Fruit fly (Drosophila melanogaster) whole organism, embryonic: Measurements from ENCODE around the gene wapl.
A peak's percentile ranks its signal among the peaks of the same experiment; 100 is the strongest.

ENCODE experiments used
- Abd-B ChIP-seq: fragments of 200-800 bp; sonication (Bioruptor generic); optimal IDR thresholded peaks from 2 replicates; lab custom pipeline; 2018; ENCODE audit warnings: missing biosample characterization, mild to moderate bottlenecking, missing genetic modification characterization, moderate library complexity
- Asciz ChIP-seq: fragments of 200-800 bp; sonication (Bioruptor generic); optimal IDR thresholded peaks from 2 replicates; lab custom pipeline; 2017; ENCODE audit warnings: missing biosample characterization, mild to moderate bottlenecking, missing genetic modification characterization, missing genetic modification reagents
- CG10321 ChIP-seq: fragments of 200-800 bp; sonication (Bioruptor generic); IDR thresholded peaks from 2 replicates; pipeline ENCODE4 v1.3.6; 2022; ENCODE audit warnings: missing biosample characterization, missing genetic modification characterization
- CG10565 ChIP-seq: fragments of 200-800 bp; sonication (Bioruptor generic); optimal IDR thresholded peaks from 3 replicates; lab custom pipeline; 2016; ENCODE audit warnings: missing biosample characterization, mild to moderate bottlenecking, missing genetic modification characterization
- CG12769 ChIP-seq: fragments of 200-800 bp; sonication (Bioruptor generic); optimal IDR thresholded peaks from 2 replicates; lab custom pipeline; 2019; ENCODE audit warnings: missing biosample characterization, mild to moderate bottlenecking, missing genetic modification characterization, moderate library complexity
- CG13624 ChIP-seq: fragments of 200-800 bp; sonication (Bioruptor generic); optimal IDR thresholded peaks from 2 replicates; lab custom pipeline; 2016; ENCODE audit warnings: missing biosample characterization, missing genetic modification characterization
- CG14441 ChIP-seq: fragments of 200-800 bp; sonication (Bioruptor generic); IDR thresholded peaks from 2 replicates; pipeline ENCODE4 v1.3.6; 2022; ENCODE audit warnings: missing biosample characterization, missing genetic modification characterization
- CG14860 ChIP-seq: fragments of 200-800 bp; sonication (Bioruptor generic); IDR thresholded peaks from 3 replicates; pipeline ENCODE4 v1.3.6; 2022; ENCODE audit warnings: missing biosample characterization, missing genetic modification characterization; ENCODE audit not compliant: partially characterized antibody
- CG1529 ChIP-seq: fragments of 200-800 bp; sonication (Bioruptor generic); optimal IDR thresholded peaks from 3 replicates; lab custom pipeline; 2018; ENCODE audit warnings: missing biosample characterization, missing genetic modification characterization
- CG15514 ChIP-seq: fragments of 200-800 bp; sonication (Bioruptor generic); optimal IDR thresholded peaks from 3 replicates; lab custom pipeline; 2017; ENCODE audit warnings: missing biosample characterization, missing genetic modification characterization, mild to moderate bottlenecking, moderate library complexity, missing genetic modification reagents
- CG16779 ChIP-seq: fragments of 200-800 bp; sonication (Bioruptor generic); IDR thresholded peaks from 2 replicates; pipeline ENCODE4 v1.3.6; 2022; ENCODE audit warnings: missing biosample characterization, missing genetic modification characterization
- CG2202 ChIP-seq: fragments of 200-800 bp; sonication (Bioruptor generic); optimal IDR thresholded peaks from 2 replicates; lab custom pipeline; 2018; ENCODE audit warnings: missing biosample characterization, mild to moderate bottlenecking, missing genetic modification characterization
- CG2889 ChIP-seq: fragments of 200-800 bp; sonication (Bioruptor generic); IDR thresholded peaks from 3 replicates; pipeline ENCODE4 v1.3.6; 2022; ENCODE audit warnings: missing biosample characterization, missing genetic modification characterization
- CG4730 ChIP-seq: fragments of 200-800 bp; sonication (Bioruptor generic); IDR thresholded peaks from 2 replicates; pipeline ENCODE4 v1.3.6; 2022; ENCODE audit warnings: missing biosample characterization, missing genetic modification characterization
- CG6175 ChIP-seq: fragments of 200-800 bp; sonication (Bioruptor generic); IDR thresholded peaks from 3 replicates; pipeline ENCODE4 v1.3.6; 2022; ENCODE audit warnings: missing biosample characterization, missing genetic modification characterization
- CG6272 ChIP-seq: fragments of 200-800 bp; sonication (Bioruptor generic); IDR thresholded peaks from 2 replicates; pipeline ENCODE4 v1.3.6; 2022; ENCODE audit warnings: missing biosample characterization, missing genetic modification characterization
- CG6791 ChIP-seq: fragments of 200-800 bp; sonication (Bioruptor generic); IDR thresholded peaks from 3 replicates; pipeline ENCODE4 v1.3.6; 2022; ENCODE audit warnings: missing biosample characterization, missing genetic modification characterization; ENCODE audit not compliant: partially characterized antibody
- CG7372 ChIP-seq: fragments of 200-800 bp; sonication (Bioruptor generic); IDR thresholded peaks from 2 replicates; pipeline ENCODE4 v1.3.6; 2022; ENCODE audit warnings: missing biosample characterization, missing genetic modification characterization
- CG7928 ChIP-seq: fragments of 200-800 bp; sonication (Bioruptor generic); optimal IDR thresholded peaks from 2 replicates; lab custom pipeline; 2017; ENCODE audit warnings: missing biosample characterization, mild to moderate bottlenecking, missing genetic modification characterization
- CG7963 ChIP-seq: fragments of 200-800 bp; sonication (Bioruptor generic); IDR thresholded peaks from 3 replicates; pipeline ENCODE4 v1.3.6; 2022; ENCODE audit warnings: missing biosample characterization, missing genetic modification characterization; ENCODE audit not compliant: partially characterized antibody
- D19B ChIP-seq: fragments of 200-800 bp; sonication (Bioruptor generic); optimal IDR thresholded peaks from 2 replicates; lab custom pipeline; 2017; ENCODE audit warnings: missing biosample characterization, mild to moderate bottlenecking, missing genetic modification characterization
- Dek ChIP-seq: fragments of 200-800 bp; sonication (Bioruptor generic); optimal IDR thresholded peaks from 3 replicates; lab custom pipeline; 2019; ENCODE audit warnings: missing biosample characterization, mild to moderate bottlenecking, missing genetic modification characterization, moderate library complexity
- Dip3 ChIP-seq: fragments of 200-800 bp; sonication (Bioruptor generic); optimal IDR thresholded peaks from 3 replicates; lab custom pipeline; 2016; ENCODE audit warnings: missing biosample characterization, missing genetic modification characterization
- E2f1 ChIP-seq: fragments of 200-800 bp; sonication (Bioruptor generic); IDR thresholded peaks from 2 replicates; pipeline ENCODE4 v1.3.6; 2022; ENCODE audit warnings: missing biosample characterization, missing genetic modification characterization
- Lim3 ChIP-seq: fragments of 200-800 bp; sonication (Bioruptor generic); IDR thresholded peaks from 2 replicates; pipeline ENCODE4 v1.3.6; 2022; ENCODE audit warnings: missing biosample characterization, missing genetic modification characterization
- NFAT ChIP-seq: fragments of 200-800 bp; sonication (Bioruptor generic); IDR thresholded peaks from 2 replicates; pipeline ENCODE4 v1.3.6; 2022; ENCODE audit warnings: missing biosample characterization, missing genetic modification characterization
- Rfx ChIP-seq: fragments of 200-800 bp; sonication (Bioruptor generic); IDR thresholded peaks from 2 replicates; pipeline ENCODE4 v1.3.6; 2022; ENCODE audit warnings: missing biosample characterization, missing genetic modification characterization
- YL-1 ChIP-seq: fragments of 200-800 bp; sonication (Bioruptor generic); optimal IDR thresholded peaks from 3 replicates; lab custom pipeline; 2017; ENCODE audit warnings: missing biosample characterization, mild to moderate bottlenecking, missing genetic modification characterization
- ap ChIP-seq: fragments of 200-800 bp; sonication (Bioruptor generic); IDR thresholded peaks from 2 replicates; pipeline ENCODE4 v1.3.6; 2022; ENCODE audit warnings: missing biosample characterization, missing genetic modification characterization
- bbx ChIP-seq: fragments of 200-800 bp; sonication (Bioruptor generic); IDR thresholded peaks from 2 replicates; pipeline ENCODE4 v1.3.6; 2022; ENCODE audit warnings: missing biosample characterization, missing genetic modification characterization; ENCODE audit not compliant: partially characterized antibody
- bcd ChIP-seq: fragments of 200-800 bp; sonication (Bioruptor generic); optimal IDR thresholded peaks from 2 replicates; lab custom pipeline; 2017; ENCODE audit warnings: missing biosample characterization, mild to moderate bottlenecking, missing genetic modification characterization
- bsh ChIP-seq, 2 experiments: fragments of 200-800 bp; sonication (Bioruptor generic); optimal IDR thresholded peaks; 2 replicates each; lab custom pipeline; 2017 to 2018; ENCODE audit warnings: mild to moderate bottlenecking in 2 of 2, missing biosample characterization in 2 of 2, missing genetic modification characterization in 2 of 2, moderate library complexity in 1 of 2
- cas ChIP-seq: fragments of 200-800 bp; sonication (Bioruptor generic); IDR thresholded peaks from 2 replicates; pipeline ENCODE4 v1.3.6; 2022; ENCODE audit warnings: missing biosample characterization, missing genetic modification characterization
- crp ChIP-seq, 2 experiments: fragments of 200-800 bp; sonication (Bioruptor generic); optimal IDR thresholded peaks; 2 replicates in 1 of 2; 3 replicates in 1 of 2; lab custom pipeline; 2017; ENCODE audit warnings: missing biosample characterization in 2 of 2, missing genetic modification characterization in 2 of 2, mild to moderate bottlenecking in 1 of 2, moderate library complexity in 1 of 2
- dati ChIP-seq: fragments of 200-800 bp; sonication (Bioruptor generic); IDR thresholded peaks from 2 replicates; pipeline ENCODE4 v1.3.6; 2022; ENCODE audit warnings: missing biosample characterization, missing genetic modification characterization
- eve ChIP-seq, 2 experiments: fragments of >200 bp; optimal IDR thresholded peaks; 2 replicates each; lab custom pipeline; 2017; ENCODE audit warnings: missing biosample characterization in 2 of 2, missing genetic modification characterization in 2 of 2
- gem ChIP-seq: fragments of 200-800 bp; sonication (Bioruptor generic); optimal IDR thresholded peaks from 2 replicates; lab custom pipeline; 2019; ENCODE audit warnings: missing biosample characterization, mild to moderate bottlenecking, missing genetic modification characterization, moderate library complexity
- gro ChIP-seq: fragments of 200-800 bp; sonication (Bioruptor generic); optimal IDR thresholded peaks from 2 replicates; lab custom pipeline; 2016; ENCODE audit warnings: missing biosample characterization, missing genetic modification characterization
- insv ChIP-seq, 2 experiments: fragments of 200-800 bp; sonication (Bioruptor generic); optimal IDR thresholded peaks; 3 replicates each; lab custom pipeline; 2016 to 2018; ENCODE audit warnings: missing biosample characterization in 2 of 2, missing genetic modification characterization in 2 of 2
- inv ChIP-seq: fragments of 200-800 bp; sonication (Bioruptor generic); IDR thresholded peaks from 2 replicates; pipeline ENCODE4 v1.3.6; 2022; ENCODE audit warnings: missing biosample characterization, missing genetic modification characterization; ENCODE audit not compliant: partially characterized antibody
- kah ChIP-seq: fragments of 200-800 bp; sonication (Bioruptor generic); optimal IDR thresholded peaks from 2 replicates; lab custom pipeline; 2018; ENCODE audit warnings: missing biosample characterization, mild to moderate bottlenecking, missing genetic modification characterization
- maf-S ChIP-seq: fragments of 200-800 bp; sonication (Bioruptor generic); optimal IDR thresholded peaks from 2 replicates; lab custom pipeline; 2016; ENCODE audit warnings: missing biosample characterization, missing genetic modification characterization
- nom ChIP-seq: fragments of 200-800 bp; sonication (Bioruptor generic); optimal IDR thresholded peaks from 2 replicates; lab custom pipeline; 2017; ENCODE audit warnings: missing biosample characterization, missing genetic modification characterization, mild to moderate bottlenecking, moderate library complexity, missing genetic modification reagents
- pros ChIP-seq: fragments of 200-800 bp; sonication (Bioruptor generic); optimal IDR thresholded peaks from 3 replicates; lab custom pipeline; 2019; ENCODE audit warnings: missing biosample characterization, mild to moderate bottlenecking, missing genetic modification characterization, moderate library complexity
- pzg ChIP-seq: fragments of 200-800 bp; sonication (Bioruptor generic); optimal IDR thresholded peaks from 3 replicates; lab custom pipeline; 2018; ENCODE audit warnings: missing biosample characterization, mild to moderate bottlenecking, missing genetic modification characterization, moderate library complexity
- repo ChIP-seq: fragments of 200-800 bp; sonication (Bioruptor generic); optimal IDR thresholded peaks from 2 replicates; lab custom pipeline; 2016; ENCODE audit warnings: missing biosample characterization, missing genetic modification characterization
- slou ChIP-seq: fragments of 200-800 bp; sonication (Bioruptor generic); optimal IDR thresholded peaks from 3 replicates; lab custom pipeline; 2016; ENCODE audit warnings: missing biosample characterization, missing genetic modification characterization
- trem ChIP-seq: fragments of 200-800 bp; optimal IDR thresholded peaks from 3 replicates; lab custom pipeline; 2019; ENCODE audit warnings: missing biosample characterization, mild to moderate bottlenecking, missing genetic modification characterization, moderate library complexity
- twi ChIP-seq: fragments of 200-800 bp; optimal IDR thresholded peaks from 2 replicates; lab custom pipeline; 2019; ENCODE audit warnings: missing biosample characterization, mild to moderate bottlenecking, missing genetic modification characterization, moderate library complexity
- wek ChIP-seq: fragments of 200-800 bp; sonication (Bioruptor generic); optimal IDR thresholded peaks from 3 replicates; lab custom pipeline; 2018; ENCODE audit warnings: missing biosample characterization, mild to moderate bottlenecking, missing genetic modification characterization, moderate library complexity

Gene wapl

DNA sequence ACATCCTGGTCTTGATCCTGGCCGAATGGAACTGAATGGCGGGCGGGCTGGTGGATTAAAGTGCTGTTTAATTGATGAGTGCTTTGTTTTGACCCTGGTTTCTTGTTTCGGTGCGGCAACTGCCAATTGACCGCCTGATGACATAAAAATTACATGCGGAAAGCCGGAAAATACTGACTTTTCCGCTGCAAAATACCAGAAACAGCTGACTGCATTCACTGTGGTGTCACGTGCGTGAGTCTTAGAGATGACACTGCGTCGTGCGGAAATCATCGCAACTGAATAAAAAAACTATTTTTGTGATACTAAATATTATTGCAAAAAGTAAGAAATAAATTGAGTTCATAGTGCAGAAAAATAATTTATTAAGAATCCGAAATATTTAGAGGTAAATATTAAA is 9.3 kb downstream of the wapl start, which contains the start of gene bcn92 (continued):
- TF ChIP-seq E2f1 (no peak), Asciz (GFP tag; lab: Kevin White, UChicago) (no peak), CG10565 (GFP tag; lab: Kevin White, UChicago) (no peak), NFAT (GFP tag; lab: Robert Waterston, UW) (no peak), nom (no peak), CG7928 (GFP tag; lab: Kevin White, UChicago) (no peak), CG6791 (GFP tag; lab: Robert Waterston, UW) (peak; percentile 95), trem (tag; lab: Kevin White, UChicago) (peak; percentile 32), CG7372 (no peak), D19B (GFP tag; lab: Kevin White, UChicago) (no peak), insv (GFP tag; optimal IDR thresholded peaks at IDR 0.05; lab: Kevin White, UChicago) (peak in 1 of 2 experiments; percentile 84), Lim3 (no peak), dati (GFP tag; lab: Robert Waterston, UW) (no peak), cas (GFP tag; lab: Robert Waterston, UW) (0 out of 2 replicates have a peak, but pooled peaks have one; percentile 23), Dek (tag; lab: Kevin White, UChicago) (peak; percentile 16), twi (tag; lab: Kevin White, UChicago) (no peak), ap (GFP tag; lab: Robert Waterston, UW) (no peak), bbx (peak; percentile 97), bcd (GFP tag; lab: Kevin White, UChicago) (no peak), CG6175 (GFP tag; lab: Robert Waterston, UW) (no peak), pros (GFP tag; lab: Kevin White, UChicago) (no peak), wek (GFP tag; lab: Kevin White, UChicago) (no peak), Dip3 (GFP tag; lab: Kevin White, UChicago) (peak; percentile 23), CG6272 (GFP tag; lab: Robert Waterston, UW) (peak; percentile 31; the same call in 1 of the 2 replicates), eve (GFP tag; optimal IDR thresholded peaks at IDR 0.05; lab: Kevin White, UChicago) (no peak), Abd-B (GFP tag; lab: Kevin White, UChicago) (peak; percentile 7), YL-1 (GFP tag; lab: Kevin White, UChicago) (peak; percentile 23), CG2889 (GFP tag; lab: Robert Waterston, UW) (no peak), CG13624 (GFP tag; lab: Kevin White, UChicago) (peak; percentile 58), CG1529 (GFP tag; lab: Kevin White, UChicago) (no peak), bsh (GFP tag; optimal IDR thresholded peaks at IDR 0.05; lab: Kevin White, UChicago) (peak in 1 of 2 experiments; percentile 16), kah (GFP tag; lab: Kevin White, UChicago) (no peak), repo (GFP tag; lab: Kevin White, UChicago) (no peak), crp (GFP tag; optimal IDR thresholded peaks at IDR 0.05; lab: Kevin White, UChicago) (peak; percentile 78 to 96), slou (GFP tag; lab: Kevin White, UChicago) (no peak), CG7963 (GFP tag; lab: Robert Waterston, UW) (peak; percentile 82), CG14441 (GFP tag; lab: Robert Waterston, UW) (peak; percentile 33; the same call in 1 of the 2 replicates), CG15514 (GFP tag; lab: Kevin White, UChicago) (peak; percentile 61), CG12769 (tag; lab: Kevin White, UChicago) (peak; percentile 46), pzg (GFP tag; lab: Kevin White, UChicago) (peak; percentile 69), gro (GFP tag; lab: Kevin White, UChicago) (peak; percentile 59), CG16779 (GFP tag; lab: Robert Waterston, UW) (no peak), Rfx (peak; percentile 73), CG14860 (peak; percentile 92), CG2202 (tag; lab: Kevin White, UChicago) (no peak), maf-S (GFP tag; lab: Kevin White, UChicago) (peak; percentile 49), CG10321 (GFP tag; lab: Robert Waterston, UW) (no peak), gem (tag; lab: Kevin White, UChicago) (peak; percentile 56), inv (GFP tag; lab: Robert Waterston, UW) (peak; percentile 93), CG4730 (GFP tag; lab: Robert Waterston, UW) (no peak)
